Worm (Caenorhabditis elegans) whole organism, L1 larva: ENCODE data around the gene Y57G7A.1.

Experiments used
- C16A3.4 ChIP-seq: fragments of 150-350 bp; optimal IDR thresholded peaks from 2 replicates; lab custom pipeline; 2014; ENCODE audit warnings: missing biosample characterization, missing genetic modification characterization
- aha-1 ChIP-seq: fragments of 150-350 bp; optimal IDR thresholded peaks from 2 replicates; lab custom pipeline; 2014; ENCODE audit warnings: missing biosample characterization, missing genetic modification characterization
- ama-1 ChIP-seq: fragments of 150-350 bp; optimal IDR thresholded peaks from 2 replicates; lab custom pipeline; 2014
- ceh-63 ChIP-seq: fragments of 200-800 bp; sonication (Bioruptor generic); optimal IDR thresholded peaks from 2 replicates; lab custom pipeline; 2018; ENCODE audit warnings: mild to moderate bottlenecking, missing genetic modification characterization, missing compliant biosample characterization
- ceh-8 ChIP-seq: fragments of 200-800 bp; sonication (Bioruptor generic); optimal IDR thresholded peaks from 2 replicates; lab custom pipeline; 2018; ENCODE audit warnings: mild to moderate bottlenecking, missing genetic modification characterization, moderate library complexity, missing compliant biosample characterization
- ceh-82 ChIP-seq, 3 experiments: fragments of 150-350 bp in 1 of 3; sonication (generic microtip) in 2 of 3; optimal IDR thresholded peaks; 2 replicates each; lab custom pipeline; 2014 to 2017; ENCODE audit warnings: missing biosample characterization in 3 of 3, missing genetic modification characterization in 3 of 3
- efl-1 ChIP-seq, 4 experiments: fragments of 150-350 bp; optimal IDR thresholded peaks in 3 of 4; peaks in 1 of 4; 1 replicate in 1 of 4; 2 replicates in 3 of 4; lab custom pipeline; 2014; ENCODE audit warnings: missing biosample characterization in 2 of 4, missing genetic modification characterization in 2 of 4, missing genetic modification reagents in 2 of 4
- elt-2 ChIP-seq: sonication (generic microtip); optimal IDR thresholded peaks from 2 replicates; lab custom pipeline; 2016; ENCODE audit warnings: missing genetic modification characterization, mild to moderate bottlenecking, inconsistent platforms, missing compliant biosample characterization, missing genetic modification reagents
- ets-5 ChIP-seq: fragments of 200-800 bp; sonication (Bioruptor generic); IDR thresholded peaks from 2 replicates; pipeline ENCODE4 v1.3.6; 2022; ENCODE audit warnings: missing genetic modification characterization, missing compliant biosample characterization
- fkh-10 ChIP-seq: sonication (generic microtip); optimal IDR thresholded peaks from 2 replicates; lab custom pipeline; 2017; ENCODE audit warnings: missing biosample characterization, missing genetic modification reagents, missing genetic modification characterization
- fkh-4 ChIP-seq: sonication (generic microtip); optimal IDR thresholded peaks from 2 replicates; lab custom pipeline; 2016; ENCODE audit warnings: missing compliant biosample characterization, missing genetic modification characterization, borderline replicate concordance
- fos-1 ChIP-seq: fragments of 150-350 bp; optimal IDR thresholded peaks from 2 replicates; lab custom pipeline; 2014; ENCODE audit warnings: missing biosample characterization, missing genetic modification characterization
- grh-1 ChIP-seq: fragments of 200-800 bp; sonication (Bioruptor generic); IDR thresholded peaks from 2 replicates; pipeline ENCODE4 v1.3.6; 2022; ENCODE audit warnings: missing genetic modification reagents, missing genetic modification characterization, missing compliant biosample characterization
- isw-1 ChIP-seq: fragments of 200-800 bp; sonication (Bioruptor generic); IDR thresholded peaks from 2 replicates; pipeline ENCODE4 v1.3.6; 2022; ENCODE audit warnings: missing genetic modification characterization, missing compliant biosample characterization
- jun-1 ChIP-seq: fragments of 150-350 bp; optimal IDR thresholded peaks from 2 replicates; lab custom pipeline; 2014; ENCODE audit warnings: missing biosample characterization, missing genetic modification reagents, missing genetic modification characterization
- lin-14 ChIP-seq: fragments of 200-800 bp; sonication (Bioruptor generic); optimal IDR thresholded peaks from 2 replicates; lab custom pipeline; 2018; ENCODE audit warnings: mild to moderate bottlenecking, missing genetic modification characterization, moderate library complexity, missing compliant biosample characterization
- lin-35 ChIP-seq, 2 experiments: fragments of 150-350 bp; optimal IDR thresholded peaks; 2 replicates each; lab custom pipeline; 2014; ENCODE audit warnings: missing biosample characterization in 2 of 2, missing genetic modification characterization in 2 of 2, missing genetic modification reagents in 2 of 2
- lin-39 ChIP-seq: fragments of 150-350 bp; optimal IDR thresholded peaks from 2 replicates; lab custom pipeline; 2014; ENCODE audit warnings: missing biosample characterization, missing genetic modification reagents, missing genetic modification characterization
- lsy-2 ChIP-seq, 2 experiments: fragments of 150-350 bp; optimal IDR thresholded peaks; 2 replicates each; lab custom pipeline; 2014; ENCODE audit warnings: missing biosample characterization in 2 of 2, missing genetic modification characterization in 2 of 2
- mdl-1 ChIP-seq, 2 experiments: fragments of 150-350 bp; optimal IDR thresholded peaks; 2 replicates each; lab custom pipeline; 2014 to 2017; ENCODE audit warnings: missing biosample characterization in 2 of 2, missing genetic modification characterization in 2 of 2, inconsistent platforms in 1 of 2
- mep-1 ChIP-seq: fragments of 150-350 bp; optimal IDR thresholded peaks from 2 replicates; lab custom pipeline; 2014; ENCODE audit warnings: missing biosample characterization, missing genetic modification characterization
- nhr-19 ChIP-seq: fragments of 200-800 bp; sonication (Bioruptor generic); conservative IDR thresholded peaks from 2 replicates; pipeline ENCODE4 v1.3.6; 2022; ENCODE audit warnings: missing genetic modification characterization, missing compliant biosample characterization
- nhr-20 ChIP-seq: sonication (generic microtip); optimal IDR thresholded peaks from 2 replicates; lab custom pipeline; 2016; ENCODE audit warnings: mild to moderate bottlenecking, missing genetic modification characterization, missing compliant biosample characterization
- nhr-47 ChIP-seq: sonication (generic microtip); optimal IDR thresholded peaks from 2 replicates; lab custom pipeline; 2016; ENCODE audit warnings: mild to moderate bottlenecking, missing genetic modification characterization, moderate library complexity, missing compliant biosample characterization
- nhr-71 ChIP-seq: sonication (generic microtip); optimal IDR thresholded peaks from 2 replicates; lab custom pipeline; 2016; ENCODE audit warnings: mild to moderate bottlenecking, missing genetic modification characterization, moderate library complexity, missing compliant biosample characterization
- nhr-76 ChIP-seq: sonication (generic microtip); optimal IDR thresholded peaks from 2 replicates; lab custom pipeline; 2017; ENCODE audit warnings: missing biosample characterization, missing genetic modification characterization
- nhr-77 ChIP-seq: fragments of 150-350 bp; optimal IDR thresholded peaks from 2 replicates; lab custom pipeline; 2014; ENCODE audit warnings: missing biosample characterization, missing genetic modification characterization
- nhr-85 ChIP-seq: sonication (generic microtip); peaks from one replicate; lab custom pipeline; 2016; ENCODE audit warnings: missing genetic modification characterization, inconsistent platforms, missing compliant biosample characterization
- pag-3 ChIP-seq: sonication (generic microtip); optimal IDR thresholded peaks from 2 replicates; lab custom pipeline; 2017; ENCODE audit warnings: missing genetic modification characterization, mild to moderate bottlenecking, missing compliant biosample characterization, antibody characterized with exemption, borderline replicate concordance; ENCODE audit not compliant: insufficient read depth
- rnt-1 ChIP-seq: sonication (generic microtip); optimal IDR thresholded peaks from 2 replicates; lab custom pipeline; 2016; ENCODE audit warnings: mild to moderate bottlenecking, missing genetic modification characterization, moderate library complexity, missing compliant biosample characterization
- skn-1 ChIP-seq: fragments of 150-350 bp; optimal IDR thresholded peaks from 2 replicates; lab custom pipeline; 2014; ENCODE audit warnings: missing biosample characterization, missing genetic modification characterization
- snu-23 ChIP-seq: sonication (generic microtip); optimal IDR thresholded peaks from 2 replicates; lab custom pipeline; 2016; ENCODE audit warnings: missing genetic modification characterization, missing compliant biosample characterization
- sptf-1 ChIP-seq: fragments of 150-350 bp; optimal IDR thresholded peaks from 2 replicates; lab custom pipeline; 2014; ENCODE audit warnings: missing biosample characterization, missing genetic modification characterization
- swsn-7 ChIP-seq: sonication (generic microtip); optimal IDR thresholded peaks from 2 replicates; lab custom pipeline; 2016; ENCODE audit warnings: missing genetic modification characterization, missing compliant biosample characterization
- tbx-2 ChIP-seq: sonication (generic microtip); optimal IDR thresholded peaks from 2 replicates; lab custom pipeline; 2016; ENCODE audit warnings: missing genetic modification characterization, missing compliant biosample characterization
- unc-130 ChIP-seq: fragments of 150-350 bp; optimal IDR thresholded peaks from 2 replicates; lab custom pipeline; 2017; ENCODE audit warnings: missing biosample characterization, missing genetic modification characterization, inconsistent platforms
- vab-15 ChIP-seq: sonication (generic microtip); optimal IDR thresholded peaks from 2 replicates; lab custom pipeline; 2017; ENCODE audit warnings: missing genotype, mild to moderate bottlenecking, missing genetic modification characterization, missing compliant biosample characterization
- zag-1 ChIP-seq: fragments of 150-350 bp; optimal IDR thresholded peaks from 2 replicates; lab custom pipeline; 2014; ENCODE audit warnings: missing biosample characterization, missing genetic modification characterization
- ztf-11 ChIP-seq, 2 experiments: sonication (generic microtip); optimal IDR thresholded peaks; 2 replicates each; lab custom pipeline; 2016 to 2017; ENCODE audit warnings: missing genetic modification characterization in 2 of 2, missing biosample characterization in 1 of 2, missing compliant biosample characterization in 1 of 2
- ztf-4 ChIP-seq: fragments of 150-350 bp; optimal IDR thresholded peaks from 2 replicates; lab custom pipeline; 2014; ENCODE audit warnings: missing biosample characterization, missing genetic modification characterization

Gene Y57G7A.1

DNA sequence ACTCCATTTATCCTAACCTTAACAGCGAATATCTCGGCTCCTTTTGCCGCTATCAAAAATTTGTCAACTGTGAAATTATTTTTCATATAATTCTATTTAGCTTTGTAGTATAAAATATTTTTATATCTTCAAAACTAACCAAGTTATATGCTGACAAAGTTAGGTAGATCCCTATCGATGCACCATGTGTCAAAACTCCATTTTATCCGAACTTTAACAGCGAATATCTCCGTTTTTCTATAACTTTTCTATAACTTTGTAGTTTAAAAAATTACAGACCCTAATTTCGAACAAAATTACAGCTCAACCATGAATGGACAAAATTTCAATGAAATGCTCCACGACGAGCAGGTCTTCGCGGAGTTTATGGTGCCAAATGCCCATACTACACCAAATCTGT, 2.5 kb upstream of the Y57G7A.1 start, which contains the start of gene Y57G7A.2:
Y57G7A.2 (plus strand) TSS at position 301 of the 400 bp plus-strand sequence.
- TF ChIP-seq isw-1 (GFP tag; lab: Robert Waterston, UW), result no peak
- TF ChIP-seq, all 84 proteins: peak for 0

DNA sequence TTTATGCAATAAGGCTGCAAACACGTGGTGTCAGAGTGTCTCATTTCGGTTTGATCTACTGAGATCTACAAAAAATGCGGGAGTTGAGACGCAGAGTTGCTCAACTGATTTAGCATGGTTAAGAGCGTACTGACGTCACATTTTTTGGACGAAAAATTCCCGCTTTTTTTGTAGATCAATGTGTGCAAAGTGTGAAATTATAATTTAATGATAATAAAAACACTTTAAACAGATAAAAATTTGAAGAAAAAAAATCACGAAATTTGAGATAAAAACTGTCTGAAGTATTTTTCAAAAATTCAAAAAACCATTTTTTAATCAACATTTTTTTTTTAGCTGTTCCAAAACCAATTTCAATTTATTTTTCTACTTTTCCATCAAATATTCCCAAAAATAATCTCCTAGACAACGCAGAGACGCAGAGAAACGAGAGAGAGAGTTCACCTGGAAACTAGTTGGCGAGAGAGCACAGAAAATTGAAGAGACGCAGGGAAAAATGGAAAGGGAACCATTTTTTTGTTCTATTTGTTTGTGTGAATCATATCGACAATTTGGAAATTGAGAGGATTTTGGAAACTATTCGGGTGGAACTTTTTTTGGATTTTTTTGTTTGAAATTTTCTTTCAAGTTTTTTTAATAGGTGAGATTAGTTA, 1.1 kb upstream of the Y57G7A.1 start:
- TF ChIP-seq lsy-2 (tag; optimal IDR thresholded peaks at IDR 0.05; lab: Kevin White, UChicago) (peak in 1 of 2 experiments; percentile 15), grh-1 (peak; percentile 71), unc-130 (tag; lab: Kevin White, UChicago) (no peak), sptf-1 (no peak), fos-1 (peak; percentile 12), jun-1 (tag; lab: Kevin White, UChicago) (no peak), ztf-4 (tag; lab: Kevin White, UChicago) (no peak), efl-1 (optimal IDR thresholded peaks at IDR 0.05; lab: Kevin White, UChicago) (peak; percentile 33), efl-1 (GFP tag; optimal IDR thresholded peaks at IDR 0.05 in 1 of 2; lab: Kevin White, UChicago) (peak; percentile 5 to 80), ceh-63 (GFP tag; lab: Kevin White, UChicago) (no peak), snu-23 (GFP tag; lab: Kevin White, UChicago) (no peak), mdl-1 (tag; optimal IDR thresholded peaks at IDR 0.05; lab: Kevin White, UChicago) (no peak), ceh-8 (GFP tag; lab: Kevin White, UChicago) (no peak), swsn-7 (peak; percentile 23), pag-3 (tag; lab: Kevin White, UChicago) (no peak), ztf-11 (tag; optimal IDR thresholded peaks at IDR 0.05; lab: Kevin White, UChicago) (no peak), mep-1 (tag; lab: Kevin White, UChicago) (peak; percentile 14), lin-14 (GFP tag; lab: Kevin White, UChicago) (peak; percentile 51), fkh-4 (tag; lab: Kevin White, UChicago) (no peak), ceh-82 (tag; optimal IDR thresholded peaks at IDR 0.05; lab: Kevin White, UChicago) (no peak), nhr-20 (tag; lab: Kevin White, UChicago) (no peak), ama-1 (lab: Kevin White, UChicago) (no peak), nhr-19 (GFP tag; lab: Robert Waterston, UW) (no peak), nhr-71 (peak; percentile 1), nhr-76 (tag; lab: Kevin White, UChicago) (no peak), rnt-1 (no peak)

DNA sequence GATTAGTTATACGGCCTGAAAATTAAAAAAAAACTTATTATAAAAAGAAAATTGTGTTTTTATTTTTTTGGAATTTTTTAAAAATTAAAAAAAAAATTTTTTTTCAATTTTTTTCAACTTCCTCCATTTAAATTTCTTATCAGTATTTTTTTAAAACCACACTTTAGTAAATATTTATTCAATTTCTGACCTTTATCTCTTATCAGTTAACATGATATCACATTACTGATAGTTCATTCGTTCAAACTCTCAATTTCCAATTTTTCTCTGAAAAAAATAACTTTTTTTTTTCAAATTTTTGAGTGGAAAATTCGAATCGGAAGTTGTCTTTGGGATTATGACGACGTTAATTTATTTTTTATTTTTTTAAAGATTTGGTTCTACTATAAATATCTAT, 574 bp upstream of the Y57G7A.1 start:
- TF ChIP-seq nhr-77 (tag; lab: Kevin White, UChicago) (no peak), fkh-10 (no peak), nhr-85 (tag; lab: Kevin White, UChicago) (peak; percentile 5), elt-2 (tag; lab: Kevin White, UChicago) (peak; percentile 46), nhr-20 (tag; lab: Kevin White, UChicago) (no peak)

DNA sequence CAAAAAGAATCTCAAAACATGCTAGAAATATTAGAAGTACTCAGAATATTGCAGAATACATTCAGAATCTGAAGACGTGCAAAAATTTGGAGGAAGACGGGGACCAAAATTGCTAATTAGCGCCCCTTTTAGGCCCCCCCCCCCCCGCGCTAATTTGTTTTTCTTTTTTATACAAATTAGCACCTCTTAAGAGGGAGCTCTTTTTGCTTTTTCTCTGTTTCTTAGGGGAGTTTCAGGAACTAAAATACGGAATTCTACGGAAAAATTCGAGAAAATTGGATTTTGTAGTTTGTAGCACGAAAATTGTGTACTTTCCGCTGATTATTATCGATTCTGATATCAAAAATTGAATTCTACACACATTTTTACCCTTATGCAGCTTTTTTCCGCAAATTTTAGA, 3.3 kb downstream of the Y57G7A.1 start, which contains the start of gene glb-31:
glb-31 (minus strand) TSS at position 101 of the 400 bp plus-strand sequence.
- TF ChIP-seq pag-3 (tag; lab: Kevin White, UChicago) (no peak), unc-130 (tag; lab: Kevin White, UChicago) (no peak), ama-1 (lab: Kevin White, UChicago) (no peak), lin-39 (tag; lab: Kevin White, UChicago) (no peak), aha-1 (tag; lab: Kevin White, UChicago) (no peak), ets-5 (GFP tag; lab: Robert Waterston, UW) (no peak), tbx-2 (tag; lab: Kevin White, UChicago) (no peak), nhr-47 (tag; lab: Kevin White, UChicago) (no peak), vab-15 (tag; lab: Kevin White, UChicago) (no peak), fkh-4 (tag; lab: Kevin White, UChicago) (no peak), ztf-4 (tag; lab: Kevin White, UChicago) (no peak), zag-1 (no peak), skn-1 (no peak), lin-35 (GFP tag; optimal IDR thresholded peaks at IDR 0.05; lab: Kevin White, UChicago) (no peak), C16A3.4 (tag; lab: Kevin White, UChicago) (no peak), jun-1 (tag; lab: Kevin White, UChicago) (no peak), nhr-20 (tag; lab: Kevin White, UChicago) (no peak), nhr-19 (GFP tag; lab: Robert Waterston, UW) (no peak)
